Worm (Caenorhabditis elegans): Measurements from ENCODE around the gene F56D6.21.

ce11 chrIV:3892027-3892426 is 12.7 kb upstream of the F56D6.21 start, which contains the start of gene F56D6.9:
- no peak for TF ChIP-seq attf-5 (GFP tag; optimal IDR thresholded peaks at IDR 0.05)
- TF ChIP-seq Y95B8A.8 (GFP tag; IDR thresholded peaks at IDR 0.05) = no peak
